Worm (Caenorhabditis elegans) whole organism, mixed stage, embryonic: Measurements from ENCODE around the gene oac-54.

Source experiments
- M03D4.4 ChIP-seq: sonication (generic microtip); optimal IDR thresholded peaks from 2 replicates; lab custom pipeline; 2017; ENCODE audit warnings: mild to moderate bottlenecking, missing genetic modification characterization, missing compliant biosample characterization
- bed-3 ChIP-seq: fragments of 200-800 bp; sonication (Bioruptor generic); optimal IDR thresholded peaks from 3 replicates; lab custom pipeline; 2018; ENCODE audit warnings: mild to moderate bottlenecking, missing genetic modification characterization, moderate library complexity, missing compliant biosample characterization
- blmp-1 ChIP-seq: fragments of 150-350 bp; optimal IDR thresholded peaks from 2 replicates; lab custom pipeline; 2014; ENCODE audit warnings: missing biosample characterization, missing genetic modification characterization
- ceh-39 ChIP-seq: fragments of 150-350 bp; optimal IDR thresholded peaks from 2 replicates; lab custom pipeline; 2014; ENCODE audit warnings: missing biosample characterization, missing genetic modification characterization
- ceh-43 ChIP-seq: fragments of 200-800 bp; sonication (Bioruptor generic); optimal IDR thresholded peaks from 2 replicates; lab custom pipeline; 2018; ENCODE audit warnings: mild to moderate bottlenecking, missing genetic modification characterization, moderate library complexity, missing compliant biosample characterization
- ceh-83 ChIP-seq: fragments of 200-800 bp; sonication (Bioruptor generic); optimal IDR thresholded peaks from 2 replicates; lab custom pipeline; 2018; ENCODE audit warnings: mild to moderate bottlenecking, missing genetic modification characterization, missing compliant biosample characterization
- ces-1 ChIP-seq: fragments of 150-350 bp; optimal IDR thresholded peaks from 2 replicates; lab custom pipeline; 2014; ENCODE audit warnings: missing biosample characterization, missing genetic modification reagents, missing genetic modification characterization
- cnd-1 ChIP-seq: fragments of 200-800 bp; sonication (Bioruptor generic); optimal IDR thresholded peaks from 2 replicates; lab custom pipeline; 2018; ENCODE audit warnings: mild to moderate bottlenecking, missing genetic modification characterization, missing compliant biosample characterization
- drap-1 ChIP-seq: fragments of 200-800 bp; sonication (Bioruptor generic); optimal IDR thresholded peaks from 3 replicates; lab custom pipeline; 2018; ENCODE audit warnings: mild to moderate bottlenecking, missing genetic modification characterization, missing compliant biosample characterization
- elt-3 ChIP-seq: fragments of 150-350 bp; optimal IDR thresholded peaks from 2 replicates; lab custom pipeline; 2014; ENCODE audit warnings: missing biosample characterization, missing genetic modification characterization
- flh-1 ChIP-seq: fragments of 200-800 bp; sonication (Bioruptor generic); optimal IDR thresholded peaks from 2 replicates; lab custom pipeline; 2018; ENCODE audit warnings: mild to moderate bottlenecking, missing genetic modification characterization, moderate library complexity, missing compliant biosample characterization
- ham-2 ChIP-seq: fragments of 200-800 bp; sonication (Bioruptor generic); optimal IDR thresholded peaks from 2 replicates; lab custom pipeline; 2018; ENCODE audit warnings: mild to moderate bottlenecking, missing genetic modification characterization, missing compliant biosample characterization
- hlh-1 ChIP-seq: fragments of 150-350 bp; optimal IDR thresholded peaks from 2 replicates; lab custom pipeline; 2014; ENCODE audit warnings: missing biosample characterization, missing genetic modification reagents, missing genetic modification characterization
- lin-32 ChIP-seq: fragments of 200-800 bp; sonication (Bioruptor generic); optimal IDR thresholded peaks from 2 replicates; lab custom pipeline; 2018; ENCODE audit warnings: mild to moderate bottlenecking, missing genetic modification characterization, missing compliant biosample characterization
- lsy-2 ChIP-seq: fragments of 150-350 bp; optimal IDR thresholded peaks from 2 replicates; lab custom pipeline; 2014; ENCODE audit warnings: missing biosample characterization, missing genetic modification characterization
- mab-5 ChIP-seq: fragments of 150-350 bp; optimal IDR thresholded peaks from 2 replicates; lab custom pipeline; 2014; ENCODE audit warnings: missing biosample characterization, missing genetic modification characterization
- mep-1 ChIP-seq: fragments of 150-350 bp; optimal IDR thresholded peaks from 2 replicates; lab custom pipeline; 2017; ENCODE audit warnings: missing biosample characterization, missing genetic modification reagents, missing genetic modification characterization, inconsistent platforms
- mls-2 ChIP-seq: sonication (generic microtip); optimal IDR thresholded peaks from 2 replicates; lab custom pipeline; 2016; ENCODE audit warnings: mild to moderate bottlenecking, missing genetic modification characterization, moderate library complexity, missing compliant biosample characterization
- nhr-12 ChIP-seq: fragments of 150-350 bp; optimal IDR thresholded peaks from 2 replicates; lab custom pipeline; 2014; ENCODE audit warnings: missing biosample characterization, missing genetic modification characterization
- nhr-2 ChIP-seq: fragments of 150-350 bp; optimal IDR thresholded peaks from 2 replicates; lab custom pipeline; 2014; ENCODE audit warnings: missing biosample characterization, missing genetic modification characterization
- nhr-237 ChIP-seq: fragments of 150-350 bp; optimal IDR thresholded peaks from 2 replicates; lab custom pipeline; 2014; ENCODE audit warnings: missing biosample characterization, missing genetic modification characterization
- nhr-28 ChIP-seq: fragments of 150-350 bp; optimal IDR thresholded peaks from 2 replicates; lab custom pipeline; 2014; ENCODE audit warnings: missing biosample characterization, missing genetic modification characterization
- pha-4 ChIP-seq: fragments of 150-350 bp; optimal IDR thresholded peaks from 2 replicates; lab custom pipeline; 2018; ENCODE audit warnings: missing biosample characterization, missing genetic modification reagents, missing genetic modification characterization
- sem-2 ChIP-seq: fragments of 200-800 bp; sonication (Bioruptor generic); optimal IDR thresholded peaks from 2 replicates; lab custom pipeline; 2018; ENCODE audit warnings: mild to moderate bottlenecking, missing genetic modification characterization, missing compliant biosample characterization
- snpc-4 ChIP-seq: fragments of 150-350 bp; optimal IDR thresholded peaks from 2 replicates; lab custom pipeline; 2014; ENCODE audit warnings: missing biosample characterization, missing genetic modification characterization
- tbx-8 ChIP-seq: fragments of 200-800 bp; sonication (Bioruptor generic); optimal IDR thresholded peaks from 2 replicates; lab custom pipeline; 2018; ENCODE audit warnings: mild to moderate bottlenecking, missing genetic modification characterization, moderate library complexity, missing compliant biosample characterization
- unc-39 ChIP-seq: fragments of 150-350 bp; optimal IDR thresholded peaks from 2 replicates; lab custom pipeline; 2014; ENCODE audit warnings: missing biosample characterization, missing genetic modification characterization
- unc-62 ChIP-seq: fragments of 150-350 bp; optimal IDR thresholded peaks from 2 replicates; lab custom pipeline; 2014; ENCODE audit warnings: missing biosample characterization, missing genetic modification reagents, missing genetic modification characterization
- zip-8 ChIP-seq: fragments of 150-350 bp; optimal IDR thresholded peaks from 2 replicates; lab custom pipeline; 2014; ENCODE audit warnings: missing biosample characterization, missing genetic modification characterization
- ztf-11 ChIP-seq: fragments of 150-350 bp; optimal IDR thresholded peaks from 2 replicates; lab custom pipeline; 2014; ENCODE audit warnings: missing biosample characterization, missing genetic modification characterization

The oac-54 gene

DNA sequence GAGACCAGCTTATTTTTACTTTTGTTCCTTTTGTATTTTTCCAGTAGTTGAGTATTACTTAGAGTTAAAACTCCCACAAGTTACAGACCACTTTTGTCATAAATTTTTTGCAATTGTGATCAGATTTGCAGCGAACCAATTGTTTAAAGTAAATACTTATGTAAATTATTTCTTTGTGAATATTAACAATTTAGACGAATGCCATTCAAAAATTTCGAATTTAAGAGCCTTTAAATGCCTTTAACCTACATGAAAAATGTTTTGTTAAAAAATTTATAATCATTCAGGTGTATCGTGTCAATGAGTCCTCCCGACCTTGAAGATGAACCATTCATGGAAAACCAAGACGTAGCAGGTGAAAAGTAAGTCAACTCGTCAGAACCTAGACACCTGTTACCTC lies 11.9 kb upstream of the oac-54 start, which contains the start of gene W07A12.4:
Gene W07A12.4 (plus strand): TSS at position 301 of the 400 bp plus-strand sequence.
- no peak for TF ChIP-seq mab-5 (tag; lab: Kevin White, UChicago)

DNA sequence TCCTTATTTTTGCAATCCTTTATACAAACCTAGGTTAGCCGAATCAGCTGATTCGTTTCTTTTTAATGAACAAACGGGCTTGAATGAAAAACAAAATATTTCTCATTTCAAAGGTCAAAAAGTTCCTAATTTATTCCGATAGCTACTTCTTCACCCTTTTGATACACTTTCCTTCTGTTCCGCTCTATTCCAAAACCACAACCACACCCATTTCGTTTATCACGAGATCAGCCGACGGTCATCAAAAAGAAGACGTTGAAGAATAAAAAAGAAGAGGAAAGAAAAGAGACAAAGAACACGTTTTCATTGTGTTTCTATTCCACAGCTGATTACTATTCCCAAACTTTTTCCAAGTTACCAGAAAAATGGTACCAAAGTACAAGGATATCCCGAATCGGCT lies 9.8 kb upstream of the oac-54 start:
- TF ChIP-seq mls-2 (tag; lab: Kevin White, UChicago) (no peak), cnd-1 (tag; lab: Kevin White, UChicago) (no peak), M03D4.4 (no peak), blmp-1 (no peak)

DNA sequence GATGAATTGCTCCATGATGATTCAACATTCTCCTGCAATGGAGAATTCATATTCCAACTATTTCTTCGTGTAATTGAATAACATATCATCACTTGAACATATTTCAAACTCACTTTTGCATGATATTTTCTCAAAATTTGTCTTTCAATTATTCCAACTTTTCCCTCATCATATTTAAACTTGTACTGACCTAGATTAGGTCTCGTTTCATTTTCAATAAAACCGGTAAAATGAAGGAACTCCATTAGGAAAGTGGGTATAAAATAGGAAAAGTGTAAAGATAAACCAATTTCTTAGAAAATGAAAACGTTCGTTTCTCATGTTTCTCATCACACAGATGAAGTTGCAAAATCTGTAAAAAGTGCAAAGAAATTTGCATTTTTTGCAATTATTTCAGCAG lies 5.7 kb upstream of the oac-54 start, which contains the start of gene col-78:
Gene col-78 (plus strand): TSS at position 301 of the 400 bp plus-strand sequence.
- no peak for TF ChIP-seq lin-32 (GFP tag; lab: Kevin White, UChicago)

DNA sequence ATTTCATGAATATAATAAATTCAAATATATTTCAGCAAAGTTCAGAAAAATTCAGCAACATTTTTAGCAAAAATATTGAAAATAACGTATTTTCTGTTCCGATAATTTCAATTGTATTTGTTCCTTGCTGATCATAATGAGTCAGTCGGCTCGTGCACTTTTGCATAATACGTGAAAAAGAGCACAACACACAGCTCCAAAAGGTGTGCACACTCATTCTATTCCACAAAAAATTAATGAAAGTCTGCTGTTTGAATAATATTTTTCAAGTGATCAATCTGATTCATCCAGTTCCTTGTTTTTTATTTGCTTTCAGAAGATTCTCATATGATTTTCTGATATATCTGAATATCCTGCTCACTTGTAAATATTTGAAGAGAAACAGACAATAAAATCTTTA lies 3.6 kb upstream of the oac-54 start:
- TF ChIP-seq unc-62 (GFP tag; lab: Kevin White, UChicago) (no peak), zip-8 (no peak), nhr-237 (tag; lab: Kevin White, UChicago) (no peak), bed-3 (no peak), lsy-2 (tag; lab: Kevin White, UChicago) (no peak), hlh-1 (tag; lab: Kevin White, UChicago) (no peak), sem-2 (GFP tag; lab: Kevin White, UChicago) (no peak), flh-1 (GFP tag; lab: Kevin White, UChicago) (no peak), nhr-12 (tag; lab: Kevin White, UChicago) (no peak), drap-1 (GFP tag; lab: Kevin White, UChicago) (no peak)

DNA sequence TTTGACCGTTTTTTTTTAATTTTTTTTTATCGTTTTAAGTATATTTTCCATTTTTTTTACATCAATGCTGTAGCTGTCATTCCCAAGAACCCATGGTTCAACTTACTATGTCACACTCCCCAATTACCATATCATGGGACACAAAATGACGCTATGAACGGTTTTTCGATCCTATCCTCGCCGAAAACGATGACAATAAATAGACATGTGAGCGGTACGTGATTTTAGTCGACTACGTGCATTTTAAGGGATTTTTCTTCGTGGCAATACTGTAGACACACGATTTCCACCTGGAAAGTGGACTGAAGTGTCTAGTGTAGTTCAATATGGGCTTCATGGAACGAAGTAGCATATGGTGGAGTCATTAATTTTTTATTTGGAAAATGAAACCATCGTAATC lies 1.6 kb upstream of the oac-54 start:
- TF ChIP-seq unc-62 (GFP tag; lab: Kevin White, UChicago) = no peak
- no peak for TF ChIP-seq ham-2
- no peak for TF ChIP-seq mls-2 (tag; lab: Kevin White, UChicago)
- no peak for TF ChIP-seq lin-32 (GFP tag; lab: Kevin White, UChicago)
- no peak for TF ChIP-seq ceh-39 (tag; lab: Kevin White, UChicago)
- TF ChIP-seq ces-1 (GFP tag; lab: Kevin White, UChicago) = no peak
- no peak for TF ChIP-seq ceh-43 (GFP tag; lab: Kevin White, UChicago)
- no peak for TF ChIP-seq snpc-4
- no peak for TF ChIP-seq blmp-1
- TF ChIP-seq ceh-83 (GFP tag; lab: Kevin White, UChicago) = no peak

DNA sequence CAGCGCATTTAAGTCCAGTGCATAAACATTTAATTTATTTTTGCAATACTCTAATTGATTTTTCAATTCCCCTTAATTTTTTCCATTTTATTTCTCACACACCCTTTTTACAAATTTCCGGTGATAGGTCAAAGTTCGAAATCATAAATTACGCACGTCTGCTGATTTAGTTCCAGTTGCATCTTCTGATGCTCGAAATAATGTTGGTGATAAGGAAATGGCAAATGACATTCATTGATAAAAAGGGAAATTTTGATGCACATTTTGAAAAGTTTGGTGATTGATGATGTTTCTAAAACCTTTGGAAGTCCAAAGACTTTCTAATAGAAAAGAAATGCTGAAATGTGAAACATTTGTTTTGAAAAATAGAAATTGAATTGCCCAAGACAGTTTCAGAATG lies 786 bp upstream of the oac-54 start:
- TF ChIP-seq bed-3 (no peak), ceh-83 (GFP tag; lab: Kevin White, UChicago) (no peak), ztf-11 (tag; lab: Kevin White, UChicago) (no peak), mep-1 (tag; lab: Kevin White, UChicago) (no peak), ham-2 (no peak), nhr-12 (tag; lab: Kevin White, UChicago) (no peak), pha-4 (tag; lab: Kevin White, UChicago) (no peak), ceh-39 (tag; lab: Kevin White, UChicago) (no peak), unc-39 (tag; lab: Kevin White, UChicago) (no peak), elt-3 (tag; lab: Kevin White, UChicago) (no peak), tbx-8 (GFP tag; lab: Kevin White, UChicago) (no peak), M03D4.4 (no peak), drap-1 (GFP tag; lab: Kevin White, UChicago) (no peak), flh-1 (GFP tag; lab: Kevin White, UChicago) (no peak), nhr-28 (tag; lab: Kevin White, UChicago) (no peak), lsy-2 (tag; lab: Kevin White, UChicago) (no peak), nhr-237 (tag; lab: Kevin White, UChicago) (no peak), nhr-2 (tag; lab: Kevin White, UChicago) (no peak)
- TF ChIP-seq, all 35 proteins: peak for 0
